Worm (Caenorhabditis elegans) whole organism, L2 larva: ENCODE measurements around the gene ubq-2.
A peak's percentile ranks its signal among the peaks of the same experiment; 100 is the strongest.

Experiments used
- C34F6.9 ChIP-seq: fragments of 150-350 bp; optimal IDR thresholded peaks from 2 replicates; lab custom pipeline; 2014; ENCODE audit warnings: missing biosample characterization, missing genetic modification characterization
- F13H6.1 ChIP-seq: sonication (generic microtip); optimal IDR thresholded peaks from 2 replicates; lab custom pipeline; 2016; ENCODE audit warnings: missing genetic modification characterization, missing compliant biosample characterization
- R02D3.7 ChIP-seq: fragments of 150-350 bp; optimal IDR thresholded peaks from 2 replicates; lab custom pipeline; 2014; ENCODE audit warnings: missing biosample characterization, missing genetic modification characterization
- alr-1 ChIP-seq: fragments of 150-350 bp; optimal IDR thresholded peaks from 2 replicates; lab custom pipeline; 2014; ENCODE audit warnings: missing biosample characterization, missing genetic modification characterization
- aly-2 ChIP-seq: fragments of 150-350 bp; optimal IDR thresholded peaks from 2 replicates; lab custom pipeline; 2014; ENCODE audit warnings: missing biosample characterization, missing genetic modification characterization
- ama-1 ChIP-seq: fragments of 150-350 bp; optimal IDR thresholded peaks from 2 replicates; lab custom pipeline; 2018; ENCODE audit warnings: inconsistent platforms
- blmp-1 ChIP-seq: sonication (generic microtip); optimal IDR thresholded peaks from 2 replicates; lab custom pipeline; 2017; ENCODE audit warnings: missing genetic modification characterization, mild to moderate bottlenecking, missing compliant biosample characterization, antibody characterized with exemption, moderate library complexity; ENCODE audit not compliant: insufficient read depth
- ceh-16 ChIP-seq: fragments of 150-350 bp; optimal IDR thresholded peaks from 2 replicates; lab custom pipeline; 2014; ENCODE audit warnings: missing biosample characterization, missing genetic modification characterization
- crh-2 ChIP-seq: sonication (generic microtip); optimal IDR thresholded peaks from 2 replicates; lab custom pipeline; 2017; ENCODE audit warnings: missing biosample characterization, missing genetic modification characterization
- elt-1 ChIP-seq: fragments of 150-350 bp; optimal IDR thresholded peaks from 2 replicates; lab custom pipeline; 2014; ENCODE audit warnings: missing biosample characterization, missing genetic modification characterization
- elt-3 ChIP-seq: sonication (generic microtip); optimal IDR thresholded peaks from 2 replicates; lab custom pipeline; 2017; ENCODE audit warnings: missing biosample characterization, missing genetic modification characterization
- fos-1 ChIP-seq: fragments of 150-350 bp; optimal IDR thresholded peaks from 2 replicates; lab custom pipeline; 2014; ENCODE audit warnings: missing biosample characterization, missing genetic modification characterization
- lin-11 ChIP-seq: fragments of 150-350 bp; sonication (generic microtip); optimal IDR thresholded peaks from 2 replicates; lab custom pipeline; 2014; ENCODE audit warnings: missing biosample characterization, missing genetic modification characterization, inconsistent platforms, mixed read lengths
- lin-39 ChIP-seq: fragments of 150-350 bp; optimal IDR thresholded peaks from 2 replicates; lab custom pipeline; 2014; ENCODE audit warnings: missing biosample characterization, missing genetic modification reagents, missing genetic modification characterization
- mab-5 ChIP-seq: fragments of 150-350 bp; optimal IDR thresholded peaks from 2 replicates; lab custom pipeline; 2014; ENCODE audit warnings: missing biosample characterization, missing genetic modification characterization
- mbf-1 ChIP-seq: sonication (generic microtip); optimal IDR thresholded peaks from 2 replicates; lab custom pipeline; 2017; ENCODE audit warnings: missing biosample characterization, missing genetic modification characterization
- mdl-1 ChIP-seq, 2 experiments: fragments of 150-350 bp in 1 of 2; sonication (generic microtip) in 1 of 2; optimal IDR thresholded peaks; 2 replicates each; lab custom pipeline; 2017; ENCODE audit warnings: missing biosample characterization in 2 of 2, missing genetic modification characterization in 2 of 2
- nhr-11 ChIP-seq: fragments of 150-350 bp; optimal IDR thresholded peaks from 2 replicates; lab custom pipeline; 2014; ENCODE audit warnings: missing biosample characterization, missing genetic modification characterization
- nhr-12 ChIP-seq: fragments of 150-350 bp; optimal IDR thresholded peaks from 2 replicates; lab custom pipeline; 2014; ENCODE audit warnings: missing biosample characterization, missing genetic modification characterization
- nhr-129 ChIP-seq: fragments of 150-350 bp; optimal IDR thresholded peaks from 2 replicates; lab custom pipeline; 2014; ENCODE audit warnings: missing biosample characterization, missing genetic modification characterization
- nhr-21 ChIP-seq: fragments of 150-350 bp; optimal IDR thresholded peaks from 2 replicates; lab custom pipeline; 2014; ENCODE audit warnings: missing biosample characterization, missing genetic modification characterization
- nhr-23 ChIP-seq: fragments of 150-350 bp; optimal IDR thresholded peaks from 2 replicates; lab custom pipeline; 2014; ENCODE audit warnings: missing biosample characterization, missing genetic modification reagents, missing genetic modification characterization
- nhr-237 ChIP-seq: fragments of 150-350 bp; optimal IDR thresholded peaks from 2 replicates; lab custom pipeline; 2014; ENCODE audit warnings: missing biosample characterization, missing genetic modification characterization
- nhr-25 ChIP-seq: fragments of 150-350 bp; sonication (generic microtip); optimal IDR thresholded peaks from 3 replicates; lab custom pipeline; 2014; ENCODE audit warnings: missing biosample characterization, missing genetic modification characterization
- nhr-6 ChIP-seq: fragments of 150-350 bp; optimal IDR thresholded peaks from 2 replicates; lab custom pipeline; 2014; ENCODE audit warnings: missing biosample characterization, missing genetic modification characterization
- nhr-77 ChIP-seq: fragments of 150-350 bp; optimal IDR thresholded peaks from 2 replicates; lab custom pipeline; 2014; ENCODE audit warnings: missing biosample characterization, missing genetic modification characterization
- peb-1 ChIP-seq: fragments of 150-350 bp; optimal IDR thresholded peaks from 2 replicates; lab custom pipeline; 2014; ENCODE audit warnings: missing biosample characterization, missing genetic modification characterization
- sem-4 ChIP-seq: fragments of 150-350 bp; optimal IDR thresholded peaks from 2 replicates; lab custom pipeline; 2014; ENCODE audit warnings: missing biosample characterization, missing genetic modification reagents, missing genetic modification characterization
- sma-3 ChIP-seq: sonication (generic microtip); optimal IDR thresholded peaks from 2 replicates; lab custom pipeline; 2016; ENCODE audit warnings: missing genetic modification reagents, missing genetic modification characterization, missing compliant biosample characterization
- sma-9 ChIP-seq, 2 experiments: fragments of 150-350 bp in 1 of 2; sonication (generic microtip) in 1 of 2; optimal IDR thresholded peaks; 2 replicates each; lab custom pipeline; 2014 to 2016; ENCODE audit warnings: missing genetic modification characterization in 2 of 2, mild to moderate bottlenecking in 1 of 2, missing biosample characterization in 1 of 2, missing compliant biosample characterization in 1 of 2, missing genetic modification reagents in 1 of 2, moderate library complexity in 1 of 2
- snpc-4 ChIP-seq: fragments of 150-350 bp; optimal IDR thresholded peaks from 2 replicates; lab custom pipeline; 2014; ENCODE audit warnings: missing biosample characterization, missing genetic modification characterization
- unc-39 ChIP-seq: fragments of 150-350 bp; optimal IDR thresholded peaks from 2 replicates; lab custom pipeline; 2014; ENCODE audit warnings: missing biosample characterization, missing genetic modification characterization
- unc-55 ChIP-seq: fragments of 150-350 bp; sonication (generic microtip); optimal IDR thresholded peaks from 3 replicates; lab custom pipeline; 2014; ENCODE audit warnings: missing biosample characterization, missing genetic modification reagents, missing genetic modification characterization
- unc-62 ChIP-seq: fragments of 150-350 bp; optimal IDR thresholded peaks from 2 replicates; lab custom pipeline; 2014; ENCODE audit warnings: missing biosample characterization, missing genetic modification reagents, missing genetic modification characterization
- zag-1 ChIP-seq: fragments of 150-350 bp; optimal IDR thresholded peaks from 2 replicates; lab custom pipeline; 2014; ENCODE audit warnings: missing biosample characterization, missing genetic modification characterization
- ztf-1 ChIP-seq: fragments of 200-800 bp; sonication (Bioruptor generic); conservative IDR thresholded peaks from 2 replicates; pipeline ENCODE4 v1.3.6; 2022; ENCODE audit warnings: missing genetic modification characterization, missing compliant biosample characterization
- ztf-4 ChIP-seq: fragments of 150-350 bp; optimal IDR thresholded peaks from 2 replicates; lab custom pipeline; 2014; ENCODE audit warnings: missing biosample characterization, missing genetic modification characterization

The ubq-2 gene

DNA sequence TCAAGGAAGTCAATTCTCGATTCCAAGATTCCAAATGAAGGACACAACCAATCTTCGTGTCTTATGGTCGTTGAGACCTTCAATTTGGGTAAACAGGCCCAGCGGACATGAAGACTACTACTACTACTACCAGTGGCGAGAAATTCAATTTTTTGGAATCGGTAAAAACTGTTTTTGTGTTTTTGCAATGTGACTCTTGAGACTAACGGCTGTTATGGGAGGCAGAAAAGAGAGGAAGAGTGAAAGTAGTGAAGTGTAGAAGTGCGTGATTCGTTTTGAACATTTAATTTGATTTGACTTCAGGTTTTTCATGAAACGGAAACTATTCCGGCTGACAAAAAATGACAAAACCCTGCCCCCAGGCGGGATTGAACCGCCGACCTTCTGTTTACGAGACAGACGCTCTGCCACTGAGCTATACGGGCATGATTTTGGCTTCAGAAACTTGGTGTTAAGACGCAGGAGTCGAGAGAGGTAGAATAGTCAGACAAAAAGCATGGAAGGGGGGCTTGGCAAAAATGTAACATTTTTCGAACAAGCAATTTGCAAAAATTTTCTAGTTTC is 37.5 kb upstream of the ubq-2 start (continued):
- peak; percentile 30 for TF ChIP-seq crh-2 (tag; lab: Kevin White, UChicago)
- TF ChIP-seq nhr-237 (tag; lab: Kevin White, UChicago) = no peak
- peak; percentile 37 for TF ChIP-seq nhr-129 (tag; lab: Kevin White, UChicago)
- no peak for TF ChIP-seq nhr-11
- TF ChIP-seq nhr-21 = peak; percentile 41
- no peak for TF ChIP-seq peb-1 (tag; lab: Kevin White, UChicago)
- TF ChIP-seq nhr-23 = no peak
- TF ChIP-seq ztf-1 (GFP tag; lab: Robert Waterston, UW) = no peak
- TF ChIP-seq sem-4 = peak; percentile 63
- no peak for TF ChIP-seq snpc-4 (tag; lab: Kevin White, UChicago)
- peak; percentile 50 for TF ChIP-seq C34F6.9
- TF ChIP-seq F13H6.1 = no peak
- TF ChIP-seq unc-62 = no peak
- TF ChIP-seq fos-1 (tag; lab: Kevin White, UChicago) = peak; percentile 43
- no peak for TF ChIP-seq nhr-12 (tag; lab: Kevin White, UChicago)
- peak; percentile 45 for TF ChIP-seq nhr-25 (tag; lab: Kevin White, UChicago)
- TF ChIP-seq zag-1 (tag; lab: Kevin White, UChicago) = no peak
- no peak for TF ChIP-seq mbf-1 (tag; lab: Kevin White, UChicago)
- no peak for TF ChIP-seq elt-1 (tag; lab: Kevin White, UChicago)
- TF ChIP-seq, all 48 proteins: peak for 13

DNA sequence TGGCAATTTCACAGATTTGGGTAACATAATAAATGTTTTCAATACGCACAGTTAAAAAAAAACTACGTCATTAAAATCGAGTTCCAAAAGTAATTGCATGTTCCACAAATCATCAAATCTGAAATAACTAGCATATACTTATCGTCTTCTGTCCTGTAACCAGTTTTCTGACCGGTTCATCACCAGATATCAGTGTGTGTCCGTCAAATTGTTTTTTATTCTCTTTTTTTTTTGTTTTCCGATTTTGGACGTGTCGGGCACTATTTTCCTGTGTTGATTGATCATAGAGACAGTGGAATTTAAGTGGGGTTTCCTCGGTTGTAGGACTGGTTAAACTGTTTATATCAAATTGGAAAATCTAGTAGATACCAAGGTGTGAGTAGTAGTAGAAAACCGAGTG is 35.6 kb upstream of the ubq-2 start:
- TF ChIP-seq unc-62 = no peak
- no peak for TF ChIP-seq R02D3.7 (tag; lab: Kevin White, UChicago)
- TF ChIP-seq nhr-25 (tag; lab: Kevin White, UChicago) = no peak
- TF ChIP-seq nhr-12 (tag; lab: Kevin White, UChicago) = no peak
- no peak for TF ChIP-seq nhr-6 (tag; lab: Kevin White, UChicago)
- TF ChIP-seq elt-3 (tag; lab: Kevin White, UChicago) = no peak
- no peak for TF ChIP-seq peb-1 (tag; lab: Kevin White, UChicago)
- TF ChIP-seq sem-4 = no peak
- no peak for TF ChIP-seq zag-1 (tag; lab: Kevin White, UChicago)
- TF ChIP-seq ztf-1 (GFP tag; lab: Robert Waterston, UW) = no peak
- no peak for TF ChIP-seq mbf-1 (tag; lab: Kevin White, UChicago)
- no peak for TF ChIP-seq C34F6.9
- no peak for TF ChIP-seq unc-55
- TF ChIP-seq ztf-4 (tag; lab: Kevin White, UChicago) = no peak
- TF ChIP-seq ama-1 (lab: Kevin White, UChicago) = no peak
- no peak for TF ChIP-seq nhr-129 (tag; lab: Kevin White, UChicago)
- TF ChIP-seq aly-2 (tag; lab: Kevin White, UChicago) = no peak

- peak; percentile 58 for TF ChIP-seq nhr-129 (tag; lab: Kevin White, UChicago)
- no peak for TF ChIP-seq ztf-1 (GFP tag; lab: Robert Waterston, UW)
- peak; percentile 6 for TF ChIP-seq ceh-16 (tag; lab: Kevin White, UChicago)
- TF ChIP-seq unc-55 = no peak
- TF ChIP-seq sma-9 (GFP tag; optimal IDR thresholded peaks at IDR 0.05; lab: Kevin White, UChicago) = peak; percentile 31
- no peak for TF ChIP-seq sma-9 (tag; optimal IDR thresholded peaks at IDR 0.05; lab: Kevin White, UChicago)
- peak; percentile 23 for TF ChIP-seq fos-1 (tag; lab: Kevin White, UChicago)
- TF ChIP-seq sma-3 = peak; percentile 44
- peak; percentile 9 for TF ChIP-seq nhr-25 (tag; lab: Kevin White, UChicago)
- TF ChIP-seq, all 48 proteins: peak for 6
Measured at ce11 chrIII:13011927-13012326, 33.6 kb upstream of the ubq-2 start.

DNA sequence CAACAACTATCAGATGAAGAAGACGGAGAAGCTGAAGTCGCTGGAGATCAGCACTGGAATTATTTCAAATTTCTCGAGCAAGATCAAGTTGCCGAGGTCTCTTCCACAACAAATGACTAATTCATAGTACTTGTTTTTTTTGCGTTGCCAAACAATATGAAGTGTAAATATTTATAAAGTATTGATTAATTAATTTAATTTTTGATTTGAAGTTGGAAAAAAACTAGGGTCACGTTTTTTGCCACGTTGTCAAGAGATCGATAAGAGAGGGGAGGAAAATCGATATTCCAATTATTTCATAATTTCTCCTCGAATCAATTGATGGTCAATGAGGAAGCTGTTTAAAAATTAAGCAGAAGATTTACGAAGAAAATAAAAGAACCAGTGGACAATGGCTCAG is 26.8 kb upstream of the ubq-2 start, which contains the start of gene snf-7:
TSS of gene snf-7 (plus strand) at position 301 of the 400 bp plus-strand sequence.
- TF ChIP-seq sma-9 (GFP tag; optimal IDR thresholded peaks at IDR 0.05; lab: Kevin White, UChicago) (no peak), sma-9 (tag; optimal IDR thresholded peaks at IDR 0.05; lab: Kevin White, UChicago) (no peak), aly-2 (tag; lab: Kevin White, UChicago) (no peak), lin-11 (no peak), unc-39 (no peak), nhr-25 (tag; lab: Kevin White, UChicago) (no peak), nhr-12 (tag; lab: Kevin White, UChicago) (no peak), zag-1 (tag; lab: Kevin White, UChicago) (no peak), mab-5 (tag; lab: Kevin White, UChicago) (no peak), nhr-23 (no peak), mdl-1 (tag; optimal IDR thresholded peaks at IDR 0.05; lab: Kevin White, UChicago) (no peak), ztf-1 (GFP tag; lab: Robert Waterston, UW) (no peak), nhr-237 (tag; lab: Kevin White, UChicago) (no peak), nhr-77 (no peak), elt-1 (tag; lab: Kevin White, UChicago) (no peak), lin-39 (no peak), nhr-6 (tag; lab: Kevin White, UChicago) (no peak), alr-1 (tag; lab: Kevin White, UChicago) (no peak), blmp-1 (no peak), mbf-1 (tag; lab: Kevin White, UChicago) (no peak), crh-2 (tag; lab: Kevin White, UChicago) (no peak)
